Fruit fly (Drosophila melanogaster): Measurements from ENCODE around the gene pb.

dm6 chr3R:6766928-6767327 lies 25.1 kb upstream of the pb start:
- no peak for TF ChIP-seq psq (optimal IDR thresholded peaks at IDR 0.05)
- TF ChIP-seq pan (optimal IDR thresholded peaks at IDR 0.05), result no peak

Measured in whole organism.